Fruit fly (Drosophila melanogaster): ENCODE measurements around the gene beta-PheRS.
A peak's percentile ranks its signal among the peaks of the same experiment; 100 is the strongest.

Gene beta-PheRS

DNA sequence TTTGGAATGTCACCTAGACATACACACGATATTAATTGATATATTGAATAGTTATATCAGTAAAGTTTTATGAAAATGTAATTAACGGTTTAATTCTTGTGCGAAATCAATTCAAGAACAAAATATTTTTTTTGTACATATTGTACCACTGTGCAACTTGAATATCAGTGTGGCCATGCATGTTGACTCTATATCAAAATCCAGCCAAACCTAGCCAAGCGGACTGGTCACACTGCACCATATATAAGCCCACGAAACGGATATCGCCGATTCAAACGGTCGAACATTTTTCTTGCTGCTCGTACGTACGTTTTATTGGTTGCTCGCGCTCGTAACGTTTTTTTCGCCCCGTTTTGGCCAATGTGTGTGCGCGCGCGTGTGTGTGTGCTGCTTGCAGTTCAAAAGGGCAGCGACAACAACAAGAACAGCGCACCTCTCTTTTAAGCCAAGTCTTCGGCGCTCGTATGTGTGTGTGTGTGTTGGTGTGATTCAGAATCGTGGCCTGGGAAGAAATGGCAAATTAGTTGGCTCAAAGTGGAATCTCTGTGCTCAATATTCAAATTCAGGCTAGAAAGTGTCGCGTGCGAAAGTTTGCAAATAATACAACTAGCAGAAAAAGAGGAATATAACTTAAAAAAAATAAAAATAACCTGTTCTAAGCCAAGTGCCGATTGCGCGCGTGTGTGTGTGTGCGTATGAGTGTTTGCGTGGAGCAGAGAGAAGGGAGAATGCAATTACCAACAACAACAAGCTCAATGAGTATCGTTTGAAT is 42.5 kb upstream of the beta-PheRS start, which contains the start of gene crb (continued):
- 0 out of 2 replicates have a peak, but pooled peaks have one; percentile 42 for TF ChIP-seq CG17328 (GFP tag; IDR thresholded peaks at IDR 0.05)
- peak; percentile 44 for TF ChIP-seq Dad (GFP tag; optimal IDR thresholded peaks at IDR 0.05)
- TF ChIP-seq CG11560 (tag; IDR thresholded peaks at IDR 0.05) = no peak
- TF ChIP-seq CG12391 (tag; optimal IDR thresholded peaks at IDR 0.05) = peak; percentile 61
- TF ChIP-seq CG12299 (tag; optimal IDR thresholded peaks at IDR 0.05) = peak; percentile 64
- peak; percentile 58 for TF ChIP-seq CG7987 (GFP tag; optimal IDR thresholded peaks at IDR 0.05)
- TF ChIP-seq CG2202 (tag; optimal IDR thresholded peaks at IDR 0.05) = peak; percentile 22
- 0 out of 2 replicates have a peak, but pooled peaks have one; percentile 9 for TF ChIP-seq CG9215 (GFP tag; IDR thresholded peaks at IDR 0.05)
- TF ChIP-seq CG13894 (tag; optimal IDR thresholded peaks at IDR 0.05) = peak; percentile 75
- TF ChIP-seq D (optimal IDR thresholded peaks at IDR 0.05) = no peak
- no peak for TF ChIP-seq D (GFP tag; optimal IDR thresholded peaks at IDR 0.05)
- no peak; the same call in 1 of the 2 replicates for TF ChIP-seq crol (GFP tag; IDR thresholded peaks at IDR 0.05)
- TF ChIP-seq chn (GFP tag; optimal IDR thresholded peaks at IDR 0.05) = peak; percentile 59
- peak; percentile 63 for TF ChIP-seq CG2120 (GFP tag; optimal IDR thresholded peaks at IDR 0.05)
- peak; percentile 55 for TF ChIP-seq CG12071 (GFP tag; optimal IDR thresholded peaks at IDR 0.05)
- no peak for TF ChIP-seq CG6654 (GFP tag; optimal IDR thresholded peaks at IDR 0.05)
- no peak for TF ChIP-seq Poxn (GFP tag; IDR thresholded peaks at IDR 0.05)
- peak; percentile 34 for TF ChIP-seq CG33557 (GFP tag; optimal IDR thresholded peaks at IDR 0.05)
- peak; percentile 43 for TF ChIP-seq CG17359 (tag; optimal IDR thresholded peaks at IDR 0.05)
- peak; percentile 58 for TF ChIP-seq NC2α (GFP tag; optimal IDR thresholded peaks at IDR 0.05)
- peak; percentile 74 for TF ChIP-seq Bgb (GFP tag; IDR thresholded peaks at IDR 0.05; ENCODE audit: partially characterized antibody)
- 0 out of 2 replicates have a peak, but pooled peaks have one; percentile 24 for TF ChIP-seq H2.0 (GFP tag; IDR thresholded peaks at IDR 0.05)
- no peak for TF ChIP-seq dan (GFP tag; IDR thresholded peaks at IDR 0.05)
- peak; percentile 11 for TF ChIP-seq CG1602 (GFP tag; optimal IDR thresholded peaks at IDR 0.05)
- TF ChIP-seq CG17361 (GFP tag; IDR thresholded peaks at IDR 0.05) = 0 out of 3 replicates have a peak, but pooled peaks have one; percentile 41
- no peak for TF ChIP-seq pfk (GFP tag; optimal IDR thresholded peaks at IDR 0.05)
- peak; percentile 25 for TF ChIP-seq CG10979 (tag; optimal IDR thresholded peaks at IDR 0.05)
- TF ChIP-seq disco-r (GFP tag; optimal IDR thresholded peaks at IDR 0.05) = no peak
- peak; percentile 49 for TF ChIP-seq Scr (GFP tag; IDR thresholded peaks at IDR 0.05; ENCODE audit: partially characterized antibody)
- peak; percentile 62 for TF ChIP-seq CG13624 (GFP tag; optimal IDR thresholded peaks at IDR 0.05)
- peak; percentile 37; the same call in 1 of the 2 replicates for TF ChIP-seq nerfin-2 (GFP tag; IDR thresholded peaks at IDR 0.05; ENCODE audit: partially characterized antibody)
- peak; percentile 71 for TF ChIP-seq CG9797 (GFP tag; optimal IDR thresholded peaks at IDR 0.05)
- TF ChIP-seq p53 (GFP tag; optimal IDR thresholded peaks at IDR 0.05) = peak; percentile 22
- TF ChIP-seq CG16815 (GFP tag; optimal IDR thresholded peaks at IDR 0.05) = no peak
- peak; percentile 38; the same call in 1 of the 3 replicates for TF ChIP-seq CG14860 (GFP tag; IDR thresholded peaks at IDR 0.05; ENCODE audit: partially characterized antibody)
- TF ChIP-seq fd3F (GFP tag; optimal IDR thresholded peaks at IDR 0.05) = no peak
- TF ChIP-seq CG13287 (GFP tag; IDR thresholded peaks at IDR 0.05; ENCODE audit: partially characterized antibody) = peak; percentile 63
- peak; percentile 85 for TF ChIP-seq cg (GFP tag; optimal IDR thresholded peaks at IDR 0.05)
- TF ChIP-seq sim (GFP tag; IDR thresholded peaks at IDR 0.05) = 0 out of 2 replicates have a peak, but pooled peaks have one; percentile 20
- no peak for TF ChIP-seq Lim3 (GFP tag; IDR thresholded peaks at IDR 0.05)
- no peak for TF ChIP-seq Ssrp (tag; optimal IDR thresholded peaks at IDR 0.05)
- no peak for TF ChIP-seq CG12236 (GFP tag; optimal IDR thresholded peaks at IDR 0.05)
- peak; percentile 49 for TF ChIP-seq zen (tag; optimal IDR thresholded peaks at IDR 0.05)
- TF ChIP-seq eyg (GFP tag; optimal IDR thresholded peaks at IDR 0.05) = peak; percentile 2
- peak; percentile 50 for TF ChIP-seq CG1233 (GFP tag; optimal IDR thresholded peaks at IDR 0.05)
- TF ChIP-seq pum (GFP tag; optimal IDR thresholded peaks at IDR 0.05) = peak; percentile 7
- peak; percentile 60 for TF ChIP-seq CG11504 (tag; optimal IDR thresholded peaks at IDR 0.05)
- peak; percentile 64; the same call in 2 of the 3 replicates for TF ChIP-seq CG34224 (GFP tag; IDR thresholded peaks at IDR 0.05; ENCODE audit: partially characterized antibody)

Measured in whole organism, embryonic.